Worm (Caenorhabditis elegans) whole organism, early embryonic: Measurements from ENCODE around the gene R05F9.7.
"Not testable (repeated sequence)": the region's sequence is repeated elsewhere in the genome, so short reads cannot be mapped to it uniquely, and the experiment has no call there.

Source experiments
- B0310.2 ChIP-seq: sonication (generic microtip); optimal IDR thresholded peaks from 2 replicates; lab custom pipeline; 2016; ENCODE audit warnings: mild to moderate bottlenecking, missing genetic modification characterization, missing compliant biosample characterization
- F13C5.2 ChIP-seq: sonication (generic microtip); optimal IDR thresholded peaks from 2 replicates; lab custom pipeline; 2017; ENCODE audit warnings: mild to moderate bottlenecking, missing genetic modification characterization, inconsistent platforms, missing compliant biosample characterization
- aly-1 ChIP-seq: sonication (generic microtip); optimal IDR thresholded peaks from 2 replicates; lab custom pipeline; 2016; ENCODE audit warnings: missing genetic modification characterization, missing compliant biosample characterization
- ama-1 ChIP-seq: fragments of 150-350 bp; optimal IDR thresholded peaks from 2 replicates; lab custom pipeline; 2014
- ceh-13 ChIP-seq: fragments of 200-800 bp; sonication (Bioruptor generic); optimal IDR thresholded peaks from 2 replicates; lab custom pipeline; 2018; ENCODE audit warnings: mild to moderate bottlenecking, missing genetic modification characterization, missing compliant biosample characterization
- ceh-36 ChIP-seq: sonication (generic microtip); optimal IDR thresholded peaks from 2 replicates; lab custom pipeline; 2016; ENCODE audit warnings: missing genetic modification characterization, inconsistent platforms, missing compliant biosample characterization
- ets-7 ChIP-seq: sonication (generic microtip); optimal IDR thresholded peaks from 2 replicates; lab custom pipeline; 2016; ENCODE audit warnings: missing genotype, missing genetic modification characterization, missing compliant biosample characterization
- flt-1 ChIP-seq: fragments of 200-800 bp; sonication (Bioruptor generic); IDR thresholded peaks from 2 replicates; pipeline ENCODE4 v1.3.6; 2022; ENCODE audit warnings: missing genetic modification characterization, missing compliant biosample characterization
- hmbx-1 ChIP-seq: sonication (generic microtip); optimal IDR thresholded peaks from 2 replicates; lab custom pipeline; 2016; ENCODE audit warnings: mild to moderate bottlenecking, missing genetic modification characterization, missing compliant biosample characterization
- hmg-4 ChIP-seq: fragments of 200-800 bp; sonication (Bioruptor generic); optimal IDR thresholded peaks from 2 replicates; lab custom pipeline; 2018; ENCODE audit warnings: mild to moderate bottlenecking, missing genetic modification characterization, missing compliant biosample characterization
- hnd-1 ChIP-seq: sonication (generic microtip); optimal IDR thresholded peaks from 2 replicates; lab custom pipeline; 2016; ENCODE audit warnings: missing genetic modification characterization, missing compliant biosample characterization
- pes-1 ChIP-seq: fragments of 200-800 bp; sonication (Bioruptor generic); IDR thresholded peaks from 2 replicates; pipeline ENCODE4 v1.3.6; 2022; ENCODE audit warnings: missing genetic modification reagents, missing genetic modification characterization, missing compliant biosample characterization
- scrt-1 ChIP-seq: fragments of 200-800 bp; sonication (Bioruptor generic); IDR thresholded peaks from 2 replicates; pipeline ENCODE4 v1.3.6; 2022; ENCODE audit warnings: missing genetic modification characterization, missing compliant biosample characterization
- sea-1 ChIP-seq: fragments of 200-800 bp; sonication (Bioruptor generic); conservative IDR thresholded peaks from 2 replicates; pipeline ENCODE4 v1.3.6; 2022; ENCODE audit warnings: missing genetic modification characterization, missing compliant biosample characterization
- tbx-11 ChIP-seq: fragments of 200-800 bp; sonication (Bioruptor generic); IDR thresholded peaks from 2 replicates; pipeline ENCODE4 v1.3.6; 2022; ENCODE audit warnings: missing genetic modification characterization, missing compliant biosample characterization
- tbx-37 ChIP-seq: fragments of 200-800 bp; sonication (Bioruptor generic); conservative IDR thresholded peaks from 2 replicates; pipeline ENCODE4 v1.3.6; 2022; ENCODE audit warnings: missing genetic modification reagents, missing genetic modification characterization, missing compliant biosample characterization
- tra-4 ChIP-seq: sonication (generic microtip); optimal IDR thresholded peaks from 2 replicates; lab custom pipeline; 2017; ENCODE audit warnings: missing genetic modification characterization, missing compliant biosample characterization

R05F9.7 gene

ce11 chrII:4905883-4906282, 19.8 kb downstream of the R05F9.7 start:
- TF ChIP-seq pes-1 (no peak), hmg-4 (GFP tag; lab: Kevin White, UChicago) (no peak), flt-1 (no peak), sea-1 (GFP tag; lab: Robert Waterston, UW) (no peak)

- TF ChIP-seq ceh-13 (GFP tag; lab: Kevin White, UChicago) = no peak
- TF ChIP-seq B0310.2 (tag; lab: Kevin White, UChicago) = no peak
- TF ChIP-seq tbx-11 (GFP tag; lab: Robert Waterston, UW) = no peak
- TF ChIP-seq hnd-1 (tag; lab: Kevin White, UChicago) = no peak
- TF ChIP-seq F13C5.2 = no peak
- TF ChIP-seq hmbx-1 (tag; lab: Kevin White, UChicago) = no peak
- TF ChIP-seq tbx-37 (GFP tag; lab: Robert Waterston, UW) = no peak
- TF ChIP-seq ets-7 = no peak
- no peak for TF ChIP-seq pes-1
- no peak for TF ChIP-seq ceh-36
Measured at ce11 chrII:4908160-4908559, 22.1 kb downstream of the R05F9.7 start.

- no peak for TF ChIP-seq pes-1
- no peak for TF ChIP-seq ama-1
- TF ChIP-seq tra-4 (tag; lab: Kevin White, UChicago) = no peak
- no peak for TF ChIP-seq sea-1 (GFP tag; lab: Robert Waterston, UW)
- TF ChIP-seq aly-1 = no peak
- no peak for TF ChIP-seq hmbx-1 (tag; lab: Kevin White, UChicago)
- no peak for TF ChIP-seq flt-1
- TF ChIP-seq ets-7 = no peak
- no peak for TF ChIP-seq hmg-4 (GFP tag; lab: Kevin White, UChicago)
- TF ChIP-seq F13C5.2 = no peak
- no peak for TF ChIP-seq ceh-13 (GFP tag; lab: Kevin White, UChicago)
- no peak for TF ChIP-seq tbx-11 (GFP tag; lab: Robert Waterston, UW)
- TF ChIP-seq scrt-1 (GFP tag; lab: Robert Waterston, UW) = no peak
- no peak for TF ChIP-seq B0310.2 (tag; lab: Kevin White, UChicago)
- no peak for TF ChIP-seq hnd-1 (tag; lab: Kevin White, UChicago)
- no peak for TF ChIP-seq ceh-36
- no peak for TF ChIP-seq tbx-37 (GFP tag; lab: Robert Waterston, UW)
Measured at ce11 chrII:4914214-4914613, 28.1 kb downstream of the R05F9.7 start, which contains the start of gene R05F9.11. TSS of gene R05F9.11 (minus strand) at chrII:4914218.

- TF ChIP-seq hmbx-1 (tag; lab: Kevin White, UChicago) (no peak), tra-4 (tag; lab: Kevin White, UChicago) (no peak), sea-1 (GFP tag; lab: Robert Waterston, UW) (no peak), ets-7 (no peak), F13C5.2 (no peak), pes-1 (no peak)
Measured at ce11 chrII:4915572-4915971, 29.5 kb downstream of the R05F9.7 start.

- not testable (repeated sequence) for TF ChIP-seq sea-1 (GFP tag; lab: Robert Waterston, UW); ama-1; hmg-4 (GFP tag; lab: Kevin White, UChicago)
Measured at ce11 chrII:4916462-4916861, 30.4 kb downstream of the R05F9.7 start, which contains the start of gene msp-31. TSS of gene msp-31 (minus strand) at chrII:4916562.

- no peak for TF ChIP-seq aly-1
- no peak for TF ChIP-seq pes-1
- TF ChIP-seq flt-1 = no peak
Measured at ce11 chrII:4918501-4919021, 32.5 kb downstream of the R05F9.7 start.

- no peak for TF ChIP-seq hnd-1 (tag; lab: Kevin White, UChicago)
- no peak for TF ChIP-seq B0310.2 (tag; lab: Kevin White, UChicago)
- TF ChIP-seq tbx-37 (GFP tag; lab: Robert Waterston, UW) = no peak
- no peak for TF ChIP-seq tbx-11 (GFP tag; lab: Robert Waterston, UW)
- TF ChIP-seq ama-1 = no peak
- TF ChIP-seq F13C5.2 = no peak
- TF ChIP-seq ets-7 = no peak
- TF ChIP-seq tra-4 (tag; lab: Kevin White, UChicago) = no peak
- no peak for TF ChIP-seq hmbx-1 (tag; lab: Kevin White, UChicago)
- TF ChIP-seq scrt-1 (GFP tag; lab: Robert Waterston, UW) = no peak
- TF ChIP-seq sea-1 (GFP tag; lab: Robert Waterston, UW) = no peak
- no peak for TF ChIP-seq flt-1
- TF ChIP-seq hmg-4 (GFP tag; lab: Kevin White, UChicago) = no peak
- TF ChIP-seq ceh-13 (GFP tag; lab: Kevin White, UChicago) = no peak
- no peak for TF ChIP-seq pes-1
- TF ChIP-seq aly-1 = no peak
- no peak for TF ChIP-seq ceh-36
Measured at ce11 chrII:4920608-4921007, 34.5 kb downstream of the R05F9.7 start.

ce11 chrII:4924729-4925128, 38.7 kb downstream of the R05F9.7 start:
- no peak for TF ChIP-seq ceh-36
- TF ChIP-seq sea-1 (GFP tag; lab: Robert Waterston, UW) = no peak
- no peak for TF ChIP-seq tbx-11 (GFP tag; lab: Robert Waterston, UW)
- TF ChIP-seq ama-1 = no peak
- no peak for TF ChIP-seq aly-1
- no peak for TF ChIP-seq ceh-13 (GFP tag; lab: Kevin White, UChicago)
- TF ChIP-seq F13C5.2 = no peak
- TF ChIP-seq hmbx-1 (tag; lab: Kevin White, UChicago) = no peak
- no peak for TF ChIP-seq ets-7
- TF ChIP-seq tbx-37 (GFP tag; lab: Robert Waterston, UW) = no peak
- TF ChIP-seq pes-1 = no peak
- no peak for TF ChIP-seq flt-1
- TF ChIP-seq B0310.2 (tag; lab: Kevin White, UChicago) = no peak
- no peak for TF ChIP-seq tra-4 (tag; lab: Kevin White, UChicago)
- no peak for TF ChIP-seq scrt-1 (GFP tag; lab: Robert Waterston, UW)
- TF ChIP-seq hmg-4 (GFP tag; lab: Kevin White, UChicago) = no peak
- no peak for TF ChIP-seq hnd-1 (tag; lab: Kevin White, UChicago)
